Worm (Caenorhabditis elegans) whole organism, L2 larva: ENCODE data around the gene B0563.1.

Source experiments
- F13H6.1 ChIP-seq: sonication (generic microtip); optimal IDR thresholded peaks from 2 replicates; lab custom pipeline; 2016; ENCODE audit warnings: missing genetic modification characterization, missing compliant biosample characterization
- aly-2 ChIP-seq: fragments of 150-350 bp; optimal IDR thresholded peaks from 2 replicates; lab custom pipeline; 2014; ENCODE audit warnings: missing biosample characterization, missing genetic modification characterization
- mdl-1 ChIP-seq, 2 experiments: fragments of 150-350 bp in 1 of 2; sonication (generic microtip) in 1 of 2; optimal IDR thresholded peaks; 2 replicates each; lab custom pipeline; 2017; ENCODE audit warnings: missing biosample characterization in 2 of 2, missing genetic modification characterization in 2 of 2
- nhr-6 ChIP-seq: fragments of 150-350 bp; optimal IDR thresholded peaks from 2 replicates; lab custom pipeline; 2014; ENCODE audit warnings: missing biosample characterization, missing genetic modification characterization
- snpc-4 ChIP-seq: fragments of 150-350 bp; optimal IDR thresholded peaks from 2 replicates; lab custom pipeline; 2014; ENCODE audit warnings: missing biosample characterization, missing genetic modification characterization
- unc-55 ChIP-seq: fragments of 150-350 bp; sonication (generic microtip); optimal IDR thresholded peaks from 3 replicates; lab custom pipeline; 2014; ENCODE audit warnings: missing biosample characterization, missing genetic modification reagents, missing genetic modification characterization
- unc-62 ChIP-seq: fragments of 150-350 bp; optimal IDR thresholded peaks from 2 replicates; lab custom pipeline; 2014; ENCODE audit warnings: missing biosample characterization, missing genetic modification reagents, missing genetic modification characterization

DNA sequence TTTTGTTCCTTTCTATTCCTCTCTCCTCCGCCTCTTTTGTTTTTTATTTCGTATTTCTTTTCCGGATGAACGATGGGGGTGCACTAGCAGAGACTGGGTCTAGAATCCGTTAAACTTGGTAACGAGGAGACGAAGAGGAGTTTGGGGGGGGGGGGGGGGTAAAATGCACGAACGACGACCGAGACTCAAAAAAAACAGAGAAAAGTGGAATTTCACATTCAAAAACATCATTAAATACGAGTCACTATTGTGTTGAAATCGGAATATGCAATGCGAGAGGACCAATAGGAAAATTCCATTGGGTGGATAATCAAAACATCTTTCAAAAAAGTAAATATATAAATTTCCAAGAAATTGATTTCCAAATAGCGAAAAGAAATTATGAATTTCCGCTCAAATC lies 17.1 kb upstream of the B0563.1 start, which contains the start of gene B0563.7:
- no peak for TF ChIP-seq unc-62 (GFP tag; lab: Kevin White, UChicago)
- no peak for TF ChIP-seq snpc-4 (tag; lab: Kevin White, UChicago)
- TF ChIP-seq unc-55: no peak
- TF ChIP-seq aly-2 (tag; lab: Kevin White, UChicago): no peak
- TF ChIP-seq nhr-6 (tag; lab: Kevin White, UChicago): no peak
- no peak for TF ChIP-seq mdl-1 (tag; optimal IDR thresholded peaks at IDR 0.05; lab: Kevin White, UChicago)
- no peak for TF ChIP-seq F13H6.1
